Worm (Caenorhabditis elegans): Measurements from ENCODE around the gene nrde-1.

nrde-1 gene

ce11 chrIII:3703397-3703796 lies 9.9 kb upstream of the nrde-1 start, which contains the start of gene C14B1.3 (continued):
- TF ChIP-seq nhr-120 (GFP tag; IDR thresholded peaks at IDR 0.05), result no peak

- TF ChIP-seq let-607 (tag; optimal IDR thresholded peaks at IDR 0.05) (peak in 1 of 2 experiments; percentile 7), lin-40 (tag; optimal IDR thresholded peaks at IDR 0.05) (no peak), ztf-3 (GFP tag; optimal IDR thresholded peaks at IDR 0.05) (no peak), ceh-91 (GFP tag; IDR thresholded peaks at IDR 0.05) (no peak), cebp-1 (GFP tag; IDR thresholded peaks at IDR 0.05) (no peak), cebp-1 (tag; optimal IDR thresholded peaks at IDR 0.05) (peak; percentile 50), tlf-1 (GFP tag; optimal IDR thresholded peaks at IDR 0.05) (no peak), ceh-27 (GFP tag; optimal IDR thresholded peaks at IDR 0.05) (no peak), bed-1 (GFP tag; IDR thresholded peaks at IDR 0.05) (no peak), snpc-3.4 (tag; optimal IDR thresholded peaks at IDR 0.05) (peak; percentile 26), hrde-1 (tag; optimal IDR thresholded peaks at IDR 0.05; ENCODE audit: borderline replicate concordance) (no peak), ztf-18 (tag; optimal IDR thresholded peaks at IDR 0.05) (no peak), hmg-20 (GFP tag; IDR thresholded peaks at IDR 0.05) (no peak), ama-1 (optimal IDR thresholded peaks at IDR 0.05) (peak; percentile 45), ama-1 (GFP tag; optimal IDR thresholded peaks at IDR 0.05) (no peak), F55B11.4 (tag; optimal IDR thresholded peaks at IDR 0.05; ENCODE audit: borderline replicate concordance, insufficient read depth) (no peak), F33H1.4 (GFP tag; IDR thresholded peaks at IDR 0.05) (peak; percentile 15; the same call in 1 of the 2 replicates)
Observed at ce11 chrIII:3704967-3705366, 8.3 kb upstream of the nrde-1 start, which contains the start of gene wdr-5.1. TSS of gene wdr-5.1 (plus strand) at chrIII:3705285.

DNA sequence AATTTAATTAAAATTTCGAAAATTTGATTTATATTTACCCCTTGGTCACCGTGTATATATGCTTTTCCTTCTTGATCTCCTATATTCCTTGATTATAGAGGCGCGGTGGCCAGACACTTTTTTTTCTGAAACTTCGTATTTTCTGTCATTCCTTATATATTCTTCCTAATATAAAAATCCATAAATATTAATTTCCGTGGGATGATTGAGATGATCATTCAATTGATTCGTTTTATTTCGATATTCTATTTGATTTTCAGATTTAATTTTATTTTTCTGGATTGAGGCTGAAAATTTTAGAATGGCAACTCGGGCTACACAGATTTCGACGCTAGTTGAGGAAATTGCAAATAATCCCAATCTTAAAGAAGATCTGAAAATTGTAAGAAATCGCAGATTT lies 6.7 kb upstream of the nrde-1 start, which contains the start of gene dph-1:
Gene dph-1 (plus strand): TSS at position 301 of the 400 bp plus-strand sequence.
- TF ChIP-seq gei-17 (GFP tag; optimal IDR thresholded peaks at IDR 0.05) (no peak), pha-4 (tag; optimal IDR thresholded peaks at IDR 0.05) (no peak), ztf-22 (GFP tag; optimal IDR thresholded peaks at IDR 0.05) (no peak), F57C9.4 (tag; optimal IDR thresholded peaks at IDR 0.05) (no peak), rcor-1 (GFP tag; IDR thresholded peaks at IDR 0.05) (no peak)

DNA sequence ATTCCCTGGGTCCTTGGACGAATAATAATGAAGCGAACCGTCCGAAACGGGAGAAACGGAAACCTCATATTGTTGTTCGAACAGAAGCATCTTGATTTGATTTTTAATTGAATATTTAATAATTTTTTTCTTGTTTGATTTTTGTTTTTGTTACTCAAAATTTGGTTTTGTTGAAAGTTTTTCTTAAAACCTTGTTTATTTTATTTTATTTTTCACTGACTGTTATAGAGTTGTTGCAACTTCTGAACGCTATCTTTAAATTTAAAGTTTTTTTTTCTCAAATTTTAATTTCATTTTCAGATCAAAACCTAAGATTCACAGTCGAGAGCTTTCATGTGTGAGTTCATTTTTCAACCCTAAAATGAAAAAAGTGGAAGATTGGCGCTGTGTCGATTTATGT lies 4.2 kb upstream of the nrde-1 start, which contains the start of gene alkb-8:
Gene alkb-8 (plus strand): TSS at position 301 of the 400 bp plus-strand sequence.
- 0 out of 2 replicates have a peak, but pooled peaks have one; percentile 13 for TF ChIP-seq D2030.7 (GFP tag; IDR thresholded peaks at IDR 0.05)
- TF ChIP-seq ceh-91 (GFP tag; IDR thresholded peaks at IDR 0.05), result no peak

- peak; percentile 51; the same call in 1 of the 2 replicates for TF ChIP-seq mcd-1 (GFP tag; IDR thresholded peaks at IDR 0.05)
- no peak for TF ChIP-seq zim-3 (tag; optimal IDR thresholded peaks at IDR 0.05)
Observed at ce11 chrIII:3716073-3716659, 2.9 kb downstream of the nrde-1 start.

- TF ChIP-seq snpc-3.4 (tag; optimal IDR thresholded peaks at IDR 0.05), result peak; percentile 34
- no peak for TF ChIP-seq ama-1 (optimal IDR thresholded peaks at IDR 0.05)
- peak in 1 of 2 experiments; percentile 19 for TF ChIP-seq ama-1 (GFP tag; optimal IDR thresholded peaks at IDR 0.05)
- TF ChIP-seq T26A5.8 (tag; optimal IDR thresholded peaks at IDR 0.05), result no peak
- TF ChIP-seq lsy-27 (tag; optimal IDR thresholded peaks at IDR 0.05; ENCODE audit: borderline replicate concordance, insufficient read depth), result no peak
- peak; percentile 17 for TF ChIP-seq athp-1 (tag; optimal IDR thresholded peaks at IDR 0.05)
- TF ChIP-seq Y53G8AR.9 (GFP tag; conservative IDR thresholded peaks at IDR 0.05), result no peak; the same call in 1 of the 2 replicates
- peak; percentile 23 for TF ChIP-seq hrde-1 (tag; optimal IDR thresholded peaks at IDR 0.05; ENCODE audit: borderline replicate concordance)
- TF ChIP-seq hsf-1 (GFP tag; IDR thresholded peaks at IDR 0.05), result peak; percentile 45; the same call in 1 of the 2 replicates
- TF ChIP-seq ekl-4 (GFP tag; IDR thresholded peaks at IDR 0.05), result 0 out of 2 replicates have a peak, but pooled peaks have one; percentile 23
- TF ChIP-seq madf-6 (GFP tag; IDR thresholded peaks at IDR 0.05), result peak; percentile 50
- TF ChIP-seq attf-6 (GFP tag; IDR thresholded peaks at IDR 0.05), result 0 out of 2 replicates have a peak, but pooled peaks have one; percentile 36
- TF ChIP-seq F39B2.1 (GFP tag; IDR thresholded peaks at IDR 0.05), result no peak
- no peak for TF ChIP-seq ztf-25 (GFP tag; IDR thresholded peaks at IDR 0.05)
- 0 out of 2 replicates have a peak, but pooled peaks have one; percentile 29 for TF ChIP-seq ceh-100 (GFP tag; IDR thresholded peaks at IDR 0.05)
- TF ChIP-seq B0336.3 (GFP tag; IDR thresholded peaks at IDR 0.05), result peak; percentile 18; the same call in 1 of the 2 replicates
- peak; percentile 74 for TF ChIP-seq him-1 (tag; optimal IDR thresholded peaks at IDR 0.05)
Observed at ce11 chrIII:3719564-3719963, 6.3 kb downstream of the nrde-1 start, which contains the start of gene C14B1.8. TSS of gene C14B1.8 (minus strand) at chrIII:3719680.
